Worm (Caenorhabditis elegans): ENCODE data around the gene ttr-15.

- TF ChIP-seq mab-5 (tag; optimal IDR thresholded peaks at IDR 0.05) (no peak), zip-8 (tag; optimal IDR thresholded peaks at IDR 0.05) (no peak), unc-39 (tag; optimal IDR thresholded peaks at IDR 0.05) (no peak), sem-2 (GFP tag; optimal IDR thresholded peaks at IDR 0.05) (no peak), unc-62 (GFP tag; optimal IDR thresholded peaks at IDR 0.05) (no peak), elt-1 (tag; optimal IDR thresholded peaks at IDR 0.05; ENCODE audit: borderline replicate concordance, insufficient read depth) (no peak), ceh-43 (GFP tag; optimal IDR thresholded peaks at IDR 0.05) (no peak), blmp-1 (tag; optimal IDR thresholded peaks at IDR 0.05) (no peak), nhr-237 (tag; optimal IDR thresholded peaks at IDR 0.05) (no peak), ztf-11 (tag; optimal IDR thresholded peaks at IDR 0.05) (no peak), nhr-28 (tag; optimal IDR thresholded peaks at IDR 0.05) (no peak)
These were observed 11.3 kb upstream of the ttr-15 start for ce11 chrIII:10326327-10326726.
